Worm (Caenorhabditis elegans): ENCODE data around the gene aff-1.
A peak's percentile ranks its signal among the peaks of the same experiment; 100 is the strongest.

Gene aff-1

ce11 chrII:6891176-6891575 is 27.6 kb upstream of the aff-1 start (continued):
- TF ChIP-seq ztf-22 (GFP tag; optimal IDR thresholded peaks at IDR 0.05) (no peak), Y95B8A.8 (GFP tag; IDR thresholded peaks at IDR 0.05) (no peak), sea-2 (GFP tag; IDR thresholded peaks at IDR 0.05) (no peak), ztf-6 (GFP tag; IDR thresholded peaks at IDR 0.05) (no peak), Y67H2A.10 (GFP tag; conservative IDR thresholded peaks at IDR 0.05) (no peak), chd-7 (tag; optimal IDR thresholded peaks at IDR 0.05) (peak; percentile 68), nhr-120 (GFP tag; IDR thresholded peaks at IDR 0.05) (no peak), F10E7.11 (tag; optimal IDR thresholded peaks at IDR 0.05) (no peak), ceh-40 (GFP tag; IDR thresholded peaks at IDR 0.05) (no peak), attf-6 (GFP tag; IDR thresholded peaks at IDR 0.05) (no peak), tlf-1 (GFP tag; optimal IDR thresholded peaks at IDR 0.05) (peak; percentile 46), mxl-1 (tag; optimal IDR thresholded peaks at IDR 0.05) (peak; percentile 1), let-526 (GFP tag; IDR thresholded peaks at IDR 0.05) (0 out of 2 replicates have a peak, but pooled peaks have one; percentile 42), ztf-3 (GFP tag; optimal IDR thresholded peaks at IDR 0.05) (peak; percentile 52), T07F8.4 (tag; optimal IDR thresholded peaks at IDR 0.05) (no peak), die-1 (tag; optimal IDR thresholded peaks at IDR 0.05) (no peak), fkh-3 (tag; optimal IDR thresholded peaks at IDR 0.05) (no peak), hmg-1.2 (GFP tag; IDR thresholded peaks at IDR 0.05) (peak; percentile 42), nfya-2 (GFP tag; IDR thresholded peaks at IDR 0.05) (no peak), madf-10 (tag; optimal IDR thresholded peaks at IDR 0.05) (peak; percentile 39), lsy-27 (tag; optimal IDR thresholded peaks at IDR 0.05; ENCODE audit: borderline replicate concordance, insufficient read depth) (no peak), T26A5.8 (tag; optimal IDR thresholded peaks at IDR 0.05) (no peak), ama-1 (optimal IDR thresholded peaks at IDR 0.05) (peak; percentile 66), ama-1 (GFP tag; optimal IDR thresholded peaks at IDR 0.05) (no peak), madf-6 (GFP tag; IDR thresholded peaks at IDR 0.05) (0 out of 2 replicates have a peak, but pooled peaks have one; percentile 39), nhr-27 (tag; optimal IDR thresholded peaks at IDR 0.05) (no peak), dox-1 (GFP tag; IDR thresholded peaks at IDR 0.05) (peak; percentile 43; the same call in 1 of the 2 replicates), K12H6.12 (tag; optimal IDR thresholded peaks at IDR 0.05) (peak; percentile 84), lir-1 (GFP tag; conservative IDR thresholded peaks at IDR 0.05) (no peak), egl-44 (GFP tag; IDR thresholded peaks at IDR 0.05) (peak; percentile 80), B0261.1 (tag; optimal IDR thresholded peaks at IDR 0.05) (no peak), mcd-1 (GFP tag; IDR thresholded peaks at IDR 0.05) (peak; percentile 35; the same call in 1 of the 2 replicates), akir-1 (GFP tag; optimal IDR thresholded peaks at IDR 0.05) (no peak), repo-1 (tag; optimal IDR thresholded peaks at IDR 0.05) (peak; percentile 5), lsl-1 (GFP tag; optimal IDR thresholded peaks at IDR 0.05) (no peak), aptf-2 (GFP tag; conservative IDR thresholded peaks at IDR 0.05) (no peak), ceh-27 (GFP tag; optimal IDR thresholded peaks at IDR 0.05) (no peak), K11D2.4 (GFP tag; IDR thresholded peaks at IDR 0.05) (no peak), F57A8.1 (GFP tag; optimal IDR thresholded peaks at IDR 0.05) (no peak), atf-7 (tag; optimal IDR thresholded peaks at IDR 0.05) (no peak), snpc-1.3 (tag; optimal IDR thresholded peaks at IDR 0.05; ENCODE audit: insufficient read depth) (no peak), hlh-26 (GFP tag; conservative IDR thresholded peaks at IDR 0.05) (no peak), ceh-91 (GFP tag; IDR thresholded peaks at IDR 0.05) (no peak), F39B2.1 (GFP tag; IDR thresholded peaks at IDR 0.05) (no peak), hlh-12 (tag; optimal IDR thresholded peaks at IDR 0.05) (no peak), mel-28 (tag; optimal IDR thresholded peaks at IDR 0.05; ENCODE audit: borderline replicate concordance) (no peak), ceh-58 (GFP tag; IDR thresholded peaks at IDR 0.05) (no peak), F55B11.4 (tag; optimal IDR thresholded peaks at IDR 0.05; ENCODE audit: borderline replicate concordance, insufficient read depth) (no peak), rcor-1 (GFP tag; IDR thresholded peaks at IDR 0.05) (0 out of 2 replicates have a peak, but pooled peaks have one; percentile 6), sptf-2 (GFP tag; optimal IDR thresholded peaks at IDR 0.05) (no peak)
